Fruit fly (Drosophila melanogaster) whole organism, adult: ENCODE measurements around the gene Apoltp.
A peak's percentile ranks its signal among the peaks of the same experiment; 100 is the strongest.

Source experiments
- CG11617 ChIP-seq: fragments of 200-800 bp; sonication (Bioruptor generic); optimal IDR thresholded peaks from 2 replicates; lab custom pipeline; 2017; ENCODE audit warnings: mild to moderate bottlenecking, missing biosample characterization, missing genetic modification reagents, missing genetic modification characterization
- CG12768 ChIP-seq: fragments of 200-800 bp; sonication (Bioruptor generic); optimal IDR thresholded peaks from 2 replicates; lab custom pipeline; 2017; ENCODE audit warnings: missing biosample characterization, missing genetic modification characterization, mild to moderate bottlenecking, moderate library complexity, missing genetic modification reagents
- CG14711 ChIP-seq: fragments of 200-800 bp; sonication (Bioruptor generic); optimal IDR thresholded peaks from 2 replicates; lab custom pipeline; 2018; ENCODE audit warnings: missing biosample characterization, mild to moderate bottlenecking, missing genetic modification characterization, moderate library complexity
- CG1620 ChIP-seq: fragments of 200-800 bp; sonication (Bioruptor generic); optimal IDR thresholded peaks from 2 replicates; lab custom pipeline; 2016; ENCODE audit warnings: missing biosample characterization, missing genetic modification characterization
- CG33017 ChIP-seq: fragments of 200-800 bp; sonication (Bioruptor generic); optimal IDR thresholded peaks from 2 replicates; lab custom pipeline; 2018; ENCODE audit warnings: missing biosample characterization, mild to moderate bottlenecking, missing genetic modification characterization, moderate library complexity
- CG5204 ChIP-seq: fragments of 200-800 bp; sonication (Bioruptor generic); optimal IDR thresholded peaks from 2 replicates; lab custom pipeline; 2016; ENCODE audit warnings: missing biosample characterization, missing genetic modification characterization
- CG7045 ChIP-seq: fragments of 200-800 bp; sonication (Bioruptor generic); optimal IDR thresholded peaks from 2 replicates; lab custom pipeline; 2017; ENCODE audit warnings: missing biosample characterization, mild to moderate bottlenecking, missing genetic modification characterization
- CG7101 ChIP-seq: fragments of 200-800 bp; sonication (Bioruptor generic); optimal IDR thresholded peaks from 2 replicates; lab custom pipeline; 2018; ENCODE audit warnings: missing biosample characterization, mild to moderate bottlenecking, missing genetic modification characterization, moderate library complexity
- Clk ChIP-seq: fragments of 200-800 bp; sonication (Bioruptor generic); optimal IDR thresholded peaks from 2 replicates; lab custom pipeline; 2017; ENCODE audit warnings: missing biosample characterization, missing genetic modification characterization
- Crg-1 ChIP-seq: fragments of 200-800 bp; sonication (Bioruptor generic); optimal IDR thresholded peaks from 2 replicates; lab custom pipeline; 2016; ENCODE audit warnings: missing biosample characterization, missing genetic modification characterization
- Hr96 ChIP-seq: fragments of 200-800 bp; sonication (Bioruptor generic); optimal IDR thresholded peaks from 2 replicates; lab custom pipeline; 2016; ENCODE audit warnings: missing biosample characterization, missing genetic modification characterization
- Mnt ChIP-seq: fragments of 200-800 bp; sonication (Bioruptor generic); optimal IDR thresholded peaks from 2 replicates; lab custom pipeline; 2016; ENCODE audit warnings: missing biosample characterization, mild to moderate bottlenecking, missing genetic modification characterization
- bab1 ChIP-seq: fragments of 200-800 bp; sonication (Bioruptor generic); optimal IDR thresholded peaks from 3 replicates; lab custom pipeline; 2019; ENCODE audit warnings: missing biosample characterization, mild to moderate bottlenecking, missing genetic modification characterization, moderate library complexity
- cic ChIP-seq: fragments of 200-800 bp; sonication (Bioruptor generic); optimal IDR thresholded peaks from 2 replicates; lab custom pipeline; 2017; ENCODE audit warnings: missing biosample characterization, mild to moderate bottlenecking, missing genetic modification characterization, moderate library complexity
- cnc ChIP-seq, 2 experiments: fragments of >200 bp; optimal IDR thresholded peaks; 2 replicates each; lab custom pipeline; 2017
- kay ChIP-seq: fragments of 200-800 bp; sonication (Bioruptor generic); peaks from one replicate; lab custom pipeline; 2016; ENCODE audit warnings: missing biosample characterization, missing genetic modification characterization, borderline replicate concordance
- ovo ChIP-seq: fragments of 200-800 bp; sonication (Bioruptor generic); optimal IDR thresholded peaks from 2 replicates; lab custom pipeline; 2016; ENCODE audit warnings: missing biosample characterization, missing genetic modification characterization
- pad ChIP-seq: fragments of 200-800 bp; sonication (Bioruptor generic); optimal IDR thresholded peaks from 3 replicates; lab custom pipeline; 2017; ENCODE audit warnings: missing biosample characterization, missing genetic modification characterization, mild to moderate bottlenecking, moderate library complexity, missing genetic modification reagents
- tj ChIP-seq: fragments of 200-800 bp; sonication (Bioruptor generic); optimal IDR thresholded peaks from 3 replicates; lab custom pipeline; 2017; ENCODE audit warnings: missing biosample characterization, mild to moderate bottlenecking, missing genetic modification characterization, moderate library complexity
- toe ChIP-seq: fragments of 200-800 bp; sonication (Bioruptor generic); optimal IDR thresholded peaks from 2 replicates; lab custom pipeline; 2016; ENCODE audit warnings: missing biosample characterization, missing genetic modification characterization

The Apoltp gene

dm6 chr2L:9679789-9680188 lies 45.8 kb downstream of the Apoltp start:
- no peak for TF ChIP-seq cnc (optimal IDR thresholded peaks at IDR 0.05; lab: Kevin White, UChicago)
- no peak for TF ChIP-seq toe (GFP tag; lab: Kevin White, UChicago)
- no peak for TF ChIP-seq Hr96 (GFP tag; lab: Kevin White, UChicago)
- no peak for TF ChIP-seq Mnt (GFP tag; lab: Kevin White, UChicago)
- TF ChIP-seq CG7101 (tag; lab: Kevin White, UChicago), result no peak
- TF ChIP-seq CG33017 (tag; lab: Kevin White, UChicago), result no peak
- TF ChIP-seq CG11617 (GFP tag; lab: Kevin White, UChicago), result no peak
- no peak for TF ChIP-seq tj (GFP tag; lab: Kevin White, UChicago)

dm6 chr2L:9684108-9684507 lies 50.1 kb downstream of the Apoltp start:
- no peak for TF ChIP-seq toe (GFP tag; lab: Kevin White, UChicago)
- TF ChIP-seq tj (GFP tag; lab: Kevin White, UChicago), result peak; percentile 58

dm6 chr2L:9685184-9685583 lies 51.2 kb downstream of the Apoltp start:
- no peak for TF ChIP-seq Crg-1
- no peak for TF ChIP-seq bab1 (GFP tag; lab: Kevin White, UChicago)
- no peak for TF ChIP-seq CG1620 (GFP tag; lab: Kevin White, UChicago)
- no peak for TF ChIP-seq CG33017 (tag; lab: Kevin White, UChicago)
- no peak for TF ChIP-seq kay
- no peak for TF ChIP-seq Clk (GFP tag; lab: Kevin White, UChicago)
- TF ChIP-seq cic, result no peak
- no peak for TF ChIP-seq pad
- no peak for TF ChIP-seq CG11617 (GFP tag; lab: Kevin White, UChicago)
- no peak for TF ChIP-seq CG14711
- no peak for TF ChIP-seq cnc (optimal IDR thresholded peaks at IDR 0.05; lab: Kevin White, UChicago)
- no peak for TF ChIP-seq CG7101 (tag; lab: Kevin White, UChicago)
- TF ChIP-seq toe (GFP tag; lab: Kevin White, UChicago), result no peak

dm6 chr2L:9685993-9686392 lies 52.0 kb downstream of the Apoltp start:
- no peak for TF ChIP-seq Mnt (GFP tag; lab: Kevin White, UChicago)
- TF ChIP-seq CG12768 (GFP tag; lab: Kevin White, UChicago), result peak; percentile 13
- TF ChIP-seq ovo (GFP tag; lab: Kevin White, UChicago), result no peak
- TF ChIP-seq bab1 (GFP tag; lab: Kevin White, UChicago), result no peak
- no peak for TF ChIP-seq CG7045 (GFP tag; lab: Kevin White, UChicago)

- TF ChIP-seq cic, result peak; percentile 16
- peak; percentile 89 for TF ChIP-seq kay
- TF ChIP-seq Mnt (GFP tag; lab: Kevin White, UChicago), result no peak
Observed at dm6 chr2L:9690550-9691197, 56.7 kb downstream of the Apoltp start.

- TF ChIP-seq CG7101 (tag; lab: Kevin White, UChicago) (no peak), cic (peak; percentile 64), tj (GFP tag; lab: Kevin White, UChicago) (no peak), CG12768 (GFP tag; lab: Kevin White, UChicago) (no peak), Clk (GFP tag; lab: Kevin White, UChicago) (no peak), kay (peak; percentile 70)
Observed at dm6 chr2L:9691230-9691629, 57.3 kb downstream of the Apoltp start.

- TF ChIP-seq Mnt (GFP tag; lab: Kevin White, UChicago) (no peak), pad (no peak), CG14711 (peak; percentile 48), ovo (GFP tag; lab: Kevin White, UChicago) (no peak), CG7101 (tag; lab: Kevin White, UChicago) (peak; percentile 37), Crg-1 (no peak), toe (GFP tag; lab: Kevin White, UChicago) (no peak), CG7045 (GFP tag; lab: Kevin White, UChicago) (no peak), CG1620 (GFP tag; lab: Kevin White, UChicago) (no peak), CG5204 (GFP tag; lab: Kevin White, UChicago) (no peak), bab1 (GFP tag; lab: Kevin White, UChicago) (peak; percentile 18), tj (GFP tag; lab: Kevin White, UChicago) (peak; percentile 46), CG33017 (tag; lab: Kevin White, UChicago) (peak; percentile 49), cnc (optimal IDR thresholded peaks at IDR 0.05; lab: Kevin White, UChicago) (no peak)
Observed at dm6 chr2L:9692364-9693348, 58.7 kb downstream of the Apoltp start.
